Fruit fly (Drosophila melanogaster) whole organism, embryonic: ENCODE results near the gene mRpL48.

Source experiments
- Aef1 ChIP-seq: fragments of 200-800 bp; sonication (Bioruptor generic); IDR thresholded peaks from 3 replicates; pipeline ENCODE4 v1.3.6; 2022; ENCODE audit warnings: missing biosample characterization, missing genetic modification characterization
- Atf3 ChIP-seq: fragments of 200-800 bp; sonication (Bioruptor generic); optimal IDR thresholded peaks from 3 replicates; lab custom pipeline; 2016; ENCODE audit warnings: missing biosample characterization, missing genetic modification characterization
- Atf6 ChIP-seq: fragments of 200-800 bp; sonication (Bioruptor generic); IDR thresholded peaks from 2 replicates; pipeline ENCODE4 v1.3.6; 2022; ENCODE audit warnings: missing biosample characterization, missing genetic modification characterization
- CG10366 ChIP-seq: fragments of 200-800 bp; sonication (Bioruptor generic); IDR thresholded peaks from 2 replicates; pipeline ENCODE4 v1.3.6; 2022; ENCODE audit warnings: missing biosample characterization, missing genetic modification characterization
- CG10543 ChIP-seq: fragments of 200-800 bp; sonication (Bioruptor generic); optimal IDR thresholded peaks from 3 replicates; lab custom pipeline; 2017; ENCODE audit warnings: missing biosample characterization, mild to moderate bottlenecking, missing genetic modification characterization, moderate library complexity
- CG12744 ChIP-seq: fragments of 200-800 bp; sonication (Bioruptor generic); optimal IDR thresholded peaks from 2 replicates; lab custom pipeline; 2016; ENCODE audit warnings: missing biosample characterization, missing genetic modification characterization
- CG13424 ChIP-seq: fragments of 200-800 bp; sonication (Bioruptor generic); optimal IDR thresholded peaks from 2 replicates; lab custom pipeline; 2019; ENCODE audit warnings: missing biosample characterization, mild to moderate bottlenecking, missing genetic modification characterization, moderate library complexity
- CG15479 ChIP-seq: fragments of 200-800 bp; sonication (Bioruptor generic); optimal IDR thresholded peaks from 3 replicates; lab custom pipeline; 2019; ENCODE audit warnings: missing biosample characterization, mild to moderate bottlenecking, missing genetic modification characterization, moderate library complexity
- CG17328 ChIP-seq: fragments of 200-800 bp; sonication (Bioruptor generic); IDR thresholded peaks from 2 replicates; pipeline ENCODE4 v1.3.6; 2022; ENCODE audit warnings: missing biosample characterization, missing genetic modification characterization
- CG1832 ChIP-seq: fragments of 200-800 bp; sonication (Bioruptor generic); optimal IDR thresholded peaks from 2 replicates; lab custom pipeline; 2017; ENCODE audit warnings: missing biosample characterization, mild to moderate bottlenecking, missing genetic modification characterization, inconsistent platforms
- CG3281 ChIP-seq: fragments of 200-800 bp; sonication (Bioruptor generic); optimal IDR thresholded peaks from 3 replicates; lab custom pipeline; 2017; ENCODE audit warnings: missing biosample characterization, mild to moderate bottlenecking, missing genetic modification characterization
- CG3838 ChIP-seq: fragments of 200-800 bp; sonication (Bioruptor generic); optimal IDR thresholded peaks from 3 replicates; lab custom pipeline; 2016; ENCODE audit warnings: missing biosample characterization, missing genetic modification characterization
- CG4707 ChIP-seq: fragments of 200-800 bp; sonication (Bioruptor generic); optimal IDR thresholded peaks from 2 replicates; lab custom pipeline; 2018; ENCODE audit warnings: missing biosample characterization, mild to moderate bottlenecking, missing genetic modification characterization, moderate library complexity
- CG5953 ChIP-seq: fragments of 200-800 bp; sonication (Bioruptor generic); IDR thresholded peaks from 2 replicates; pipeline ENCODE4 v1.3.6; 2022; ENCODE audit warnings: missing biosample characterization, missing genetic modification characterization
- CG7357 ChIP-seq: fragments of 200-800 bp; sonication (Bioruptor generic); IDR thresholded peaks from 3 replicates; pipeline ENCODE4 v1.3.6; 2022; ENCODE audit warnings: missing biosample characterization, missing genetic modification characterization
- CG8388 ChIP-seq: fragments of 200-800 bp; sonication (Bioruptor generic); optimal IDR thresholded peaks from 2 replicates; lab custom pipeline; 2019; ENCODE audit warnings: missing biosample characterization, mild to moderate bottlenecking, missing genetic modification characterization, moderate library complexity
- CG9727 ChIP-seq: fragments of 200-800 bp; sonication (Bioruptor generic); optimal IDR thresholded peaks from 3 replicates; lab custom pipeline; 2017; ENCODE audit warnings: missing biosample characterization, mild to moderate bottlenecking, missing genetic modification characterization
- CG9817 ChIP-seq: fragments of 200-800 bp; sonication (Bioruptor generic); optimal IDR thresholded peaks from 2 replicates; lab custom pipeline; 2018; ENCODE audit warnings: missing biosample characterization, mild to moderate bottlenecking, missing genetic modification characterization, moderate library complexity
- Chrac-16 ChIP-seq: fragments of 200-800 bp; sonication (Bioruptor generic); optimal IDR thresholded peaks from 3 replicates; lab custom pipeline; 2016; ENCODE audit warnings: missing biosample characterization, missing genetic modification characterization
- D19A ChIP-seq: fragments of 200-800 bp; optimal IDR thresholded peaks from 3 replicates; lab custom pipeline; 2019; ENCODE audit warnings: missing biosample characterization, mild to moderate bottlenecking, missing genetic modification characterization, moderate library complexity
- Deaf1 ChIP-seq: fragments of 200-800 bp; optimal IDR thresholded peaks from 3 replicates; lab custom pipeline; 2019; ENCODE audit warnings: missing biosample characterization, mild to moderate bottlenecking, missing genetic modification characterization, moderate library complexity
- Dip3 ChIP-seq: fragments of 200-800 bp; sonication (Bioruptor generic); optimal IDR thresholded peaks from 3 replicates; lab custom pipeline; 2016; ENCODE audit warnings: missing biosample characterization, missing genetic modification characterization
- ERR ChIP-seq: fragments of 200-800 bp; sonication (Bioruptor generic); optimal IDR thresholded peaks from 2 replicates; lab custom pipeline; 2016; ENCODE audit warnings: missing biosample characterization, missing genetic modification characterization
- GATAe ChIP-seq: fragments of 200-800 bp; sonication (Bioruptor generic); conservative IDR thresholded peaks from 2 replicates; pipeline ENCODE4 v1.3.6; 2022; ENCODE audit warnings: missing biosample characterization, missing genetic modification characterization
- HLH4C ChIP-seq: fragments of 200-800 bp; sonication (Bioruptor generic); IDR thresholded peaks from 3 replicates; pipeline ENCODE4 v1.3.6; 2022; ENCODE audit warnings: missing biosample characterization, missing genetic modification characterization; ENCODE audit not compliant: partially characterized antibody
- Hey ChIP-seq: fragments of 200-800 bp; sonication (Bioruptor generic); optimal IDR thresholded peaks from 3 replicates; lab custom pipeline; 2018; ENCODE audit warnings: missing biosample characterization, mild to moderate bottlenecking, missing genetic modification characterization
- Hsf ChIP-seq: fragments of 200-800 bp; sonication (Bioruptor generic); optimal IDR thresholded peaks from 3 replicates; lab custom pipeline; 2016; ENCODE audit warnings: missing biosample characterization, missing genetic modification characterization
- Jarid2 ChIP-seq: fragments of 200-800 bp; sonication (Bioruptor generic); optimal IDR thresholded peaks from 3 replicates; lab custom pipeline; 2017; ENCODE audit warnings: mild to moderate bottlenecking, missing biosample characterization, missing genetic modification reagents, missing genetic modification characterization
- MESR4 ChIP-seq: fragments of 200-800 bp; sonication (Bioruptor generic); optimal IDR thresholded peaks from 2 replicates; lab custom pipeline; 2018; ENCODE audit warnings: missing biosample characterization, mild to moderate bottlenecking, missing genetic modification characterization, moderate library complexity
- Ptx1 ChIP-seq: fragments of 200-800 bp; sonication (Bioruptor generic); IDR thresholded peaks from 2 replicates; pipeline ENCODE4 v1.3.6; 2022; ENCODE audit warnings: missing biosample characterization, missing genetic modification characterization
- Rx ChIP-seq: fragments of 200-800 bp; sonication (Bioruptor generic); IDR thresholded peaks from 2 replicates; pipeline ENCODE4 v1.3.6; 2022; ENCODE audit warnings: missing biosample characterization, missing genetic modification characterization
- YL-1 ChIP-seq: fragments of 200-800 bp; sonication (Bioruptor generic); optimal IDR thresholded peaks from 3 replicates; lab custom pipeline; 2017; ENCODE audit warnings: missing biosample characterization, mild to moderate bottlenecking, missing genetic modification characterization
- bsh ChIP-seq, 2 experiments: fragments of 200-800 bp; sonication (Bioruptor generic); optimal IDR thresholded peaks; 2 replicates each; lab custom pipeline; 2017 to 2018; ENCODE audit warnings: mild to moderate bottlenecking in 2 of 2, missing biosample characterization in 2 of 2, missing genetic modification characterization in 2 of 2, moderate library complexity in 1 of 2
- btn ChIP-seq: fragments of 200-800 bp; sonication (Bioruptor generic); optimal IDR thresholded peaks from 2 replicates; lab custom pipeline; 2016; ENCODE audit warnings: missing biosample characterization, missing genetic modification characterization
- chinmo ChIP-seq: fragments of 200-800 bp; sonication (Bioruptor generic); IDR thresholded peaks from 4 replicates; pipeline ENCODE4 v1.3.6; 2022; ENCODE audit warnings: missing biosample characterization, missing genetic modification characterization; ENCODE audit not compliant: partially characterized antibody
- corto ChIP-seq: fragments of 200-800 bp; sonication (Bioruptor generic); optimal IDR thresholded peaks from 2 replicates; lab custom pipeline; 2016; ENCODE audit warnings: missing biosample characterization, mild to moderate bottlenecking, missing genetic modification characterization, moderate library complexity
- dm ChIP-seq: fragments of 200-800 bp; sonication (Bioruptor generic); optimal IDR thresholded peaks from 3 replicates; lab custom pipeline; 2016; ENCODE audit warnings: missing biosample characterization, missing genetic modification characterization
- eyg ChIP-seq: fragments of 200-800 bp; sonication (Bioruptor generic); optimal IDR thresholded peaks from 3 replicates; lab custom pipeline; 2016; ENCODE audit warnings: missing biosample characterization, missing genetic modification characterization
- grn ChIP-seq: fragments of 200-800 bp; sonication (Bioruptor generic); optimal IDR thresholded peaks from 3 replicates; lab custom pipeline; 2017; ENCODE audit warnings: missing biosample characterization, missing genetic modification characterization
- ken ChIP-seq: fragments of 200-800 bp; sonication (Bioruptor generic); IDR thresholded peaks from 3 replicates; pipeline ENCODE4 v1.3.6; 2022; ENCODE audit warnings: missing biosample characterization, missing genetic modification characterization
- lbe ChIP-seq: fragments of 200-800 bp; sonication (Bioruptor generic); optimal IDR thresholded peaks from 2 replicates; lab custom pipeline; 2016; ENCODE audit warnings: missing biosample characterization, mild to moderate bottlenecking, missing genetic modification characterization
- nom ChIP-seq: fragments of 200-800 bp; sonication (Bioruptor generic); optimal IDR thresholded peaks from 2 replicates; lab custom pipeline; 2017; ENCODE audit warnings: missing biosample characterization, missing genetic modification characterization, mild to moderate bottlenecking, moderate library complexity, missing genetic modification reagents
- rib ChIP-seq: fragments of 200-800 bp; sonication (Bioruptor generic); IDR thresholded peaks from 2 replicates; pipeline ENCODE4 v1.3.6; 2022; ENCODE audit warnings: missing biosample characterization, missing genetic modification characterization
- sim ChIP-seq: fragments of 200-800 bp; sonication (Bioruptor generic); IDR thresholded peaks from 2 replicates; pipeline ENCODE4 v1.3.6; 2022; ENCODE audit warnings: missing biosample characterization, missing genetic modification characterization
- sqz ChIP-seq: fragments of 200-800 bp; sonication (Bioruptor generic); optimal IDR thresholded peaks from 3 replicates; lab custom pipeline; 2018; ENCODE audit warnings: missing biosample characterization, mild to moderate bottlenecking, missing genetic modification characterization
- zf30C ChIP-seq: fragments of 200-800 bp; sonication (Bioruptor generic); optimal IDR thresholded peaks from 3 replicates; lab custom pipeline; 2018; ENCODE audit warnings: missing biosample characterization, mild to moderate bottlenecking, missing genetic modification characterization

Gene mRpL48

DNA sequence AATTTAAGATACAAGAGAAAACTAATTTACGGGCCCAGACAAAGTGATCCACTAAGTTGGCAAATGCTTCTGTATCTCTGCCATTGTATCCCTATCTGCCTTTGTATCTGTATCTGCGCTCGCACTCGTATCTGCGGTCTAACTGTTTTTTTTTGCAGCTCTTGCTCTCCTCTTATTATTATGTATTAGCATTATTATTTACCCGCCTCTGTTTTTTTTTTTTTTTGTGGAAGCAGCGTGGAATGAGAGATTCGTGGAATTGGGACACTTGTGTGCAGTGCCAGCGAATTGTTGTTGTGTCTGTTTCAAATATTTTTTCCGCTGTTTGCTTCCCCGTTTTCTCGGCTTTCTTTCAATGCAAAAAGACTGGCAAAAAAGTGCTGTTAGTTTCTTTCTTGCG lies 43.5 kb upstream of the mRpL48 start:
- TF ChIP-seq chinmo (GFP tag; lab: Robert Waterston, UW) (0 out of 4 replicates have a peak, but pooled peaks have one; percentile 7), btn (GFP tag; lab: Kevin White, UChicago) (no peak)

DNA sequence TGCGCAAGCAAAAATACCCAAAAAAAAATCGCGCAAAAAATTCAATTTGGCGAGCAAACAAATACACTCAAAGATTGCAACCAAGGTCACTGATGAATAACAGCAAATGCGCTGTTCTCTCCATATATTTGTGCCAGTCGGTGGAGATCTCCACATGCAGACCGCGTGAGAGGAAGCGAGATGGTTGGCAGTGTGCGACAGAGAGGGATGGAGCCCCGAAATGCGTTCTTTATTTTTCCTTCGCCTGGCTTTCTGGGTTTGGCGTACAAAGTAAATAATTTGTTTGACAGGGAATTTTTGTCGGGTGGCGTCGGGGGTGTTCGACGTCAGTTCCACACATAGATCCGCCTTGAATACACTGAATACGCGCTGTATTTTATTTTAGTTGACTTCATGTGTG lies 42.8 kb upstream of the mRpL48 start:
- TF ChIP-seq Chrac-16 (GFP tag; lab: Kevin White, UChicago) (no peak), CG10543 (GFP tag; lab: Kevin White, UChicago) (no peak), Hsf (no peak), sqz (GFP tag; lab: Kevin White, UChicago) (no peak), CG7357 (GFP tag; lab: Robert Waterston, UW) (no peak), D19A (tag; lab: Kevin White, UChicago) (no peak), Ptx1 (GFP tag; lab: Robert Waterston, UW) (no peak), CG9727 (GFP tag; lab: Kevin White, UChicago) (no peak), ken (GFP tag; lab: Robert Waterston, UW) (no peak), CG8388 (GFP tag; lab: Kevin White, UChicago) (no peak), Rx (no peak), CG17328 (0 out of 2 replicates have a peak, but pooled peaks have one; percentile 20), CG3281 (GFP tag; lab: Kevin White, UChicago) (no peak), chinmo (GFP tag; lab: Robert Waterston, UW) (peak; percentile 55; the same call in 2 of the 4 replicates), rib (no peak), CG13424 (no peak), CG1832 (peak; percentile 47), sim (0 out of 2 replicates have a peak, but pooled peaks have one; percentile 6), GATAe (GFP tag; lab: Robert Waterston, UW) (no peak)

DNA sequence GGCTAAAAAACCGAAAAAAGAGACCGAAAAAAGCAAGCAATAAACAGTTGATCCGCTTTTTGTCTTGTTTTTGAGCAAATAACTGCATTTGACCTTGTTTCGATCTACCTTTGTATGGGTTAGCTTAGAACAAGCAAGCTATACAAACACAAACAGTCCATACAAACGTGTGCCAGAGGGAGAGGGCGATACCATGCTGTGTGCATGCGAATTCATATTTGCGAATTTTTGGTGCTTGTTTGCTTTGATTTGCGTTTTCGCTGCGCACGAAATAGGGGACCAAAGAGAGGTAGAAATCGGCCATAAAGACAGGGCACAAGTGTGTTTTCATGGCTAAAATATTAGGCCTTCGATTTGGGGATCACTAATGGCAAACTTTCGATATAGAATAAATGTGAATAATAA lies 41.6 kb upstream of the mRpL48 start:
- no peak for TF ChIP-seq Jarid2
- peak; percentile 32 for TF ChIP-seq lbe (GFP tag; lab: Kevin White, UChicago)
- peak; percentile 13 for TF ChIP-seq nom (GFP tag; lab: Kevin White, UChicago)
- TF ChIP-seq bsh (GFP tag; optimal IDR thresholded peaks at IDR 0.05; lab: Kevin White, UChicago), result no peak

DNA sequence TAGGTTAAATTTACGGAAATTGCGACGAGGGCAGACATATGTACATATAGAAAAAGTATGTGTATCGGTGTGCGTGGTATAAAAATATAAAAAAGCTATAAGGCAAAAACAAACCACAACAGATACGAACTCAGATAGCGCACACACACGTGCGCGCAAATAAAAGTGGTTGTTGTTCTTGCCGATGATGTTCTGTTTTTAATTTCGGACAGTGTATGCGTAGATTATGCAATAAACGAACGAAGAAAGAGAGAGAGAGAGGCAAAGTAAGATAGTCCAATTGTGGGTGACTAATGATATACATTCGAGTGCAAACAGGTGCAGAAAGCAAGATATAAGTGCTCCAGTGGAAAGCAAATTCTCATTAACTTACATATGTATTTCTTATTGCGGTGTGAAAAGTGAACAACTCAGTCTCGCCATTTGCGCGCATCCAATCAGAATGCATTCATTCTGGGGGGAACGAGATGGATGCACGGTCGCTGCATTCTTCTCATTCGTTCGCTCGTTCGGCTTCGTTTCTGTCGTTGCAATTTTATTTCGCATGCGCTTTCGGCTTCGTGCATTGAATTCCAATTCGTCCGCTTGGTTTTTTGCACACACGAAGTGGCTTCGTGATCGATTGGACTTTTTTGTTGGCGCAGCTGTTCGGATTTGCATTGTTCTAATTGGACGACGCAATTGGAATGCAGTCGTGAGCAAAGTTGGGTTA lies 40.8 kb upstream of the mRpL48 start:
- TF ChIP-seq dm (GFP tag; lab: Kevin White, UChicago), result no peak
- no peak for TF ChIP-seq MESR4 (GFP tag; lab: Kevin White, UChicago)
- TF ChIP-seq CG12744 (GFP tag; lab: Kevin White, UChicago), result no peak
- TF ChIP-seq CG15479, result peak; percentile 85
- TF ChIP-seq CG10366 (GFP tag; lab: Robert Waterston, UW), result no peak
- no peak for TF ChIP-seq Dip3 (GFP tag; lab: Kevin White, UChicago)
- no peak for TF ChIP-seq CG17328
- no peak for TF ChIP-seq ERR (GFP tag; lab: Kevin White, UChicago)
- no peak for TF ChIP-seq eyg (GFP tag; lab: Kevin White, UChicago)
- TF ChIP-seq CG3281 (GFP tag; lab: Kevin White, UChicago), result no peak
- no peak for TF ChIP-seq HLH4C (GFP tag; lab: Robert Waterston, UW)
- TF ChIP-seq grn (GFP tag; lab: Kevin White, UChicago), result no peak
- no peak for TF ChIP-seq Atf6
- peak; percentile 57 for TF ChIP-seq Deaf1 (tag; lab: Kevin White, UChicago)
- TF ChIP-seq Aef1 (GFP tag; lab: Robert Waterston, UW), result no peak
- no peak for TF ChIP-seq corto (GFP tag; lab: Kevin White, UChicago)
- peak; percentile 40 for TF ChIP-seq zf30C (GFP tag; lab: Kevin White, UChicago)
- TF ChIP-seq CG5953 (GFP tag; lab: Robert Waterston, UW), result no peak
- TF ChIP-seq CG3838 (GFP tag; lab: Kevin White, UChicago), result no peak
- TF ChIP-seq CG4707 (GFP tag; lab: Kevin White, UChicago), result no peak
- no peak for TF ChIP-seq Atf3
- TF ChIP-seq Hey, result peak; percentile 57
- TF ChIP-seq CG9817 (tag; lab: Kevin White, UChicago), result no peak
- TF ChIP-seq YL-1 (GFP tag; lab: Kevin White, UChicago), result no peak
